Fruit fly (Drosophila melanogaster) whole organism, prepupa: ENCODE results near the gene Coprox.

Source experiments
- CG10631 ChIP-seq: fragments of 200-800 bp; sonication (Bioruptor generic); optimal IDR thresholded peaks from 2 replicates; lab custom pipeline; 2016; ENCODE audit warnings: missing biosample characterization, missing genetic modification characterization
- CG31627 ChIP-seq: fragments of 200-800 bp; sonication (Bioruptor generic); optimal IDR thresholded peaks from 3 replicates; lab custom pipeline; 2016; ENCODE audit warnings: missing biosample characterization, missing genetic modification characterization
- CG32006 ChIP-seq: fragments of 200-800 bp; sonication (Bioruptor generic); optimal IDR thresholded peaks from 3 replicates; lab custom pipeline; 2017; ENCODE audit warnings: missing biosample characterization, mild to moderate bottlenecking, missing genetic modification characterization
- CG6854 ChIP-seq: fragments of 200-800 bp; sonication (Bioruptor generic); optimal IDR thresholded peaks from 2 replicates; lab custom pipeline; 2017; ENCODE audit warnings: missing biosample characterization, mild to moderate bottlenecking, missing genetic modification characterization
- Gug ChIP-seq: fragments of 200-800 bp; sonication (Bioruptor generic); IDR thresholded peaks from 2 replicates; pipeline ENCODE4 v1.3.6; 2022; ENCODE audit warnings: missing biosample characterization, missing genetic modification characterization

DNA sequence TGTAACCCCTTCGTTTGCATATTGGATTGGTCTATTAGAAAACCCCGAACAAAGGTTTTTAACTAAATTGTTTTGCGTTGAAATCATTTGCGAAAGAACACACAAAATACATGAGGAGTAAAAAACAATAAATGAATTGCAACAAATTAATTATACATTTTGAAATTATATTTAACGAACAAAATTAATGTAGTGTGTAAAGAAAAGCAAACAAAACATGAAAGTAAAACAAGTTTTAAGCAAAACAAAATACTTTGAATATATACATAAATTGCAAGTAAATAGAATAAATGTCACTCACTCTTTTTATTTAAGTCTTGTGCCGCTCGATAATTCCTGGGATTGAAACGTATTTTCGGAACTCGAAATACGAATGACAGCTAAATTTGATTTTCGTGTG lies 32.4 kb upstream of the Coprox start, which contains the start of gene CG43232:
- TF ChIP-seq CG32006 (GFP tag; lab: Kevin White, UChicago) (no peak), CG31627 (no peak), CG10631 (GFP tag; lab: Kevin White, UChicago) (no peak), CG6854 (GFP tag; lab: Kevin White, UChicago) (no peak), Gug (no peak)
